Fruit fly (Drosophila melanogaster): Measurements from ENCODE around the gene B4.
A peak's percentile ranks its signal among the peaks of the same experiment; 100 is the strongest.

The B4 gene

DNA sequence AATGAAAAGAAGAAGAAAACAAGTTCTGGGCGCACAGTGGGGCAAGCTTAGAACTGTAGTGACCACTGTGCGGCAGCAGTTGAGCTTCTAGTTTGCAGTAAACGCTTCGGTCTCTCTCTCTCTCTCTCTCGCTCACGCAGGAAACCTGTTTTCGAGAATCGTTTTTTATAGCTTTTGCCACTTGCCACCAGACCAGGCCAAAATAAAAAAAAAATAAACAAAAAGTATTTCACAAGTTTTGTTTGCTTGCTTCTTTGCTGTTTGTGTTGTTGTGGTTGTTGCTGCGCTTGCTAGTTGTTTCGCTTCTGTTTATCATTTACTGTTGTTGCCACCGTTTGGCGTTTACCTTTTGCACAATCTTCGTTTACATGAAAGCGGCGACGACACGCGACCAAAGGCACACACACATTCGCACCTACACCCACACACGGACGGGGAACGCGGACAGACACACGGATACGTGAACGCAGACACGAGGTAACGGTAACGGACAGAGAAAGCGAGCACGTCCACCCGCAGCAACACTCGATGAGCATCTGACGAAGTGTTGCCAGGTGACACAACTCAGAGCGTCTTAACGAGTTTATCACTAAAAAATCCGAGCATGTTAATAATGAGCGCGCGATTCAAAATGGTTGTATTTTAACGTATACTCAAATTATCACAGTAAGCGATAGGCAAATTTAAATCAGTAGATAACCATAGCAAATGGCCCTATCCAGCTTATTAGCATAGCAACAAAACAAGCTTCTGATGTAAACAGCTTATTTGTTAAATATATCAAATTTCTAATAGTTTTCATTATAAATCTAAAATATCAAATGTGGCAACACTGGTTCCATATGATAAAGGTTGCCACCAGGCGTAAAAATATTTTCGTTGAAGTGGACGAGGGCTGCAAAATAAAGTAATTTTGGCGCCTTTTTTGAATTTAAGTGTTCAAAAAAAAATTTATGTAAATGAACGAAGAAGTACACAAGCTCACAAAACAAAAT, at the start of gene B4 (continued):
- TF ChIP-seq CG31224 (GFP tag; IDR thresholded peaks at IDR 0.05) (peak; percentile 46; the same call in 1 of the 2 replicates), sqz (GFP tag; optimal IDR thresholded peaks at IDR 0.05) (peak; percentile 94), CG13123 (GFP tag; optimal IDR thresholded peaks at IDR 0.05) (no peak), gro (GFP tag; optimal IDR thresholded peaks at IDR 0.05) (peak; percentile 93), al (GFP tag; IDR thresholded peaks at IDR 0.05) (no peak), gsb (GFP tag; IDR thresholded peaks at IDR 0.05) (no peak), ap (GFP tag; IDR thresholded peaks at IDR 0.05) (no peak), hkb (optimal IDR thresholded peaks at IDR 0.05) (peak; percentile 34), hkb (GFP tag; IDR thresholded peaks at IDR 0.05) (peak; percentile 51), CG10959 (GFP tag; IDR thresholded peaks at IDR 0.05) (no peak), tio (GFP tag; optimal IDR thresholded peaks at IDR 0.05) (no peak), prd (optimal IDR thresholded peaks at IDR 0.05) (no peak), prd (GFP tag; IDR thresholded peaks at IDR 0.05) (peak; percentile 27; the same call in 2 of the 3 replicates), onecut (GFP tag; IDR thresholded peaks at IDR 0.05) (peak; percentile 37), vfl (GFP tag; optimal IDR thresholded peaks at IDR 0.05) (no peak), ash1 (GFP tag; optimal IDR thresholded peaks at IDR 0.05) (peak; percentile 33), tna (GFP tag; IDR thresholded peaks at IDR 0.05; ENCODE audit: partially characterized antibody) (peak; percentile 38; the same call in 1 of the 2 replicates), hth (optimal IDR thresholded peaks at IDR 0.05) (no peak), zen (tag; optimal IDR thresholded peaks at IDR 0.05) (no peak), D19A (tag; optimal IDR thresholded peaks at IDR 0.05) (no peak), CG6813 (GFP tag; optimal IDR thresholded peaks at IDR 0.05) (peak; percentile 69), E2f2 (GFP tag; IDR thresholded peaks at IDR 0.05) (peak; percentile 97), ro (GFP tag; IDR thresholded peaks at IDR 0.05) (no peak), CG9932 (GFP tag; IDR thresholded peaks at IDR 0.05) (peak; percentile 4; the same call in 1 of the 2 replicates), CG7745 (tag; optimal IDR thresholded peaks at IDR 0.05) (no peak), nmo (GFP tag; optimal IDR thresholded peaks at IDR 0.05) (no peak), wek (GFP tag; optimal IDR thresholded peaks at IDR 0.05) (peak; percentile 77), esg (GFP tag; conservative IDR thresholded peaks at IDR 0.05) (no peak), Opbp (GFP tag; IDR thresholded peaks at IDR 0.05; ENCODE audit: partially characterized antibody) (peak; percentile 72; the same call in 2 of the 3 replicates), CG33557 (GFP tag; optimal IDR thresholded peaks at IDR 0.05) (no peak), CTCF (GFP tag; optimal IDR thresholded peaks at IDR 0.05) (no peak), zfh2 (GFP tag; optimal IDR thresholded peaks at IDR 0.05) (peak; percentile 1), aop (GFP tag; IDR thresholded peaks at IDR 0.05) (0 out of 2 replicates have a peak, but pooled peaks have one; percentile 41), CG12659 (GFP tag; optimal IDR thresholded peaks at IDR 0.05) (peak; percentile 23), CG8388 (GFP tag; optimal IDR thresholded peaks at IDR 0.05) (no peak), CG12155 (GFP tag; optimal IDR thresholded peaks at IDR 0.05) (no peak), dati (GFP tag; IDR thresholded peaks at IDR 0.05) (no peak), CG7357 (GFP tag; IDR thresholded peaks at IDR 0.05) (no peak), sens (GFP tag) (peak; percentile 76), CG11247 (GFP tag; IDR thresholded peaks at IDR 0.05) (no peak), CG11696 (GFP tag; IDR thresholded peaks at IDR 0.05) (no peak), Rx (GFP tag; IDR thresholded peaks at IDR 0.05) (no peak), so (GFP tag; IDR thresholded peaks at IDR 0.05) (peak; percentile 80; the same call in 2 of the 3 replicates), CG9609 (GFP tag; optimal IDR thresholded peaks at IDR 0.05) (no peak), gt (GFP tag; IDR thresholded peaks at IDR 0.05) (no peak), Atf6 (GFP tag; IDR thresholded peaks at IDR 0.05) (no peak), Dp (GFP tag; optimal IDR thresholded peaks at IDR 0.05) (peak; percentile 96), Bteb2 (GFP tag; optimal IDR thresholded peaks at IDR 0.05) (no peak), ind (GFP tag; optimal IDR thresholded peaks at IDR 0.05) (no peak), CG8359 (GFP tag; optimal IDR thresholded peaks at IDR 0.05; ENCODE audit: borderline replicate concordance) (peak; percentile 35), dan (GFP tag; IDR thresholded peaks at IDR 0.05) (no peak)

All from whole organism, embryonic.